Worm (Caenorhabditis elegans) whole organism, early embryonic: ENCODE measurements around the gene prp-39.

ENCODE experiments used
- F13C5.2 ChIP-seq: sonication (generic microtip); optimal IDR thresholded peaks from 2 replicates; lab custom pipeline; 2017; ENCODE audit warnings: mild to moderate bottlenecking, missing genetic modification characterization, inconsistent platforms, missing compliant biosample characterization
- ama-1 ChIP-seq: fragments of 150-350 bp; optimal IDR thresholded peaks from 2 replicates; lab custom pipeline; 2014
- ceh-36 ChIP-seq: sonication (generic microtip); optimal IDR thresholded peaks from 2 replicates; lab custom pipeline; 2016; ENCODE audit warnings: missing genetic modification characterization, inconsistent platforms, missing compliant biosample characterization
- flt-1 ChIP-seq: fragments of 200-800 bp; sonication (Bioruptor generic); IDR thresholded peaks from 2 replicates; pipeline ENCODE4 v1.3.6; 2022; ENCODE audit warnings: missing genetic modification characterization, missing compliant biosample characterization
- tbx-11 ChIP-seq: fragments of 200-800 bp; sonication (Bioruptor generic); IDR thresholded peaks from 2 replicates; pipeline ENCODE4 v1.3.6; 2022; ENCODE audit warnings: missing genetic modification characterization, missing compliant biosample characterization
- tra-4 ChIP-seq: sonication (generic microtip); optimal IDR thresholded peaks from 2 replicates; lab custom pipeline; 2017; ENCODE audit warnings: missing genetic modification characterization, missing compliant biosample characterization

DNA sequence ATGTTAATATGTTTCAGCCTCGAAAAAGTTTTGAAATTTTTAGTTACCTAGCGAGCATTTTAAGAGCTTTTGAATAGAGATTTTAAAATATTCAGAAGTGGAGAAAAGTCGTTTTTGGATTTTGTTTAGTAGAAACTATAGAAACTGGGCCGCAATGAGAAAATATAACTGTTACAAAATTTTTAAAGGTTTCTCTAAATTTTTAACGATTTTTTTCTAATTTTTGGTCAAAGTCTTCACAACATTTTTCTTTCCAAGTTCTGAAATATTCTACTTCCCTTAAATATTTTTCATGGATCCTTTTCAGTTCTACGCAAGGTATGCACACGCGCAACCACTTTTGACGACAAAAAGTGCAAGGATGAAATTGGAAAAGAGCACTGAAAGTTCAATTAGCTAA is 23.1 kb upstream of the prp-39 start, which contains the start of gene peli-1:
- TF ChIP-seq ama-1 (lab: Kevin White, UChicago) (no peak), ceh-36 (tag; lab: Kevin White, UChicago) (no peak), flt-1 (no peak), tra-4 (tag; lab: Kevin White, UChicago) (no peak), F13C5.2 (tag; lab: Kevin White, UChicago) (no peak), tbx-11 (no peak)
